Worm (Caenorhabditis elegans) whole organism, L4 larva: Measurements from ENCODE around the gene teg-1.

Source experiments
- F10B5.3 ChIP-seq: sonication (generic microtip); optimal IDR thresholded peaks from 2 replicates; lab custom pipeline; 2016; ENCODE audit warnings: mild to moderate bottlenecking, missing genetic modification characterization, missing compliant biosample characterization
- F26F4.8 ChIP-seq: fragments of 200-800 bp; sonication (Bioruptor generic); conservative IDR thresholded peaks from 2 replicates; pipeline ENCODE4 v1.3.6; 2022; ENCODE audit warnings: missing genetic modification characterization, missing compliant biosample characterization
- R02D3.7 ChIP-seq: fragments of 150-350 bp; sonication (generic microtip); optimal IDR thresholded peaks from 3 replicates; lab custom pipeline; 2014; ENCODE audit warnings: missing biosample characterization, missing genetic modification characterization
- T26A8.4 ChIP-seq: fragments of 200-800 bp; sonication (Bioruptor generic); IDR thresholded peaks from 2 replicates; pipeline ENCODE4 v1.3.6; 2022; ENCODE audit warnings: missing genetic modification characterization, missing compliant biosample characterization
- Y105C5A.15 ChIP-seq: fragments of 200-800 bp; sonication (Bioruptor generic); IDR thresholded peaks from 2 replicates; pipeline ENCODE4 v1.3.6; 2022; ENCODE audit warnings: missing genetic modification characterization, missing compliant biosample characterization
- Y75B8A.6 ChIP-seq: fragments of 200-800 bp; sonication (Bioruptor generic); IDR thresholded peaks from 2 replicates; pipeline ENCODE4 v1.3.6; 2022; ENCODE audit warnings: missing genetic modification reagents, missing genetic modification characterization, missing compliant biosample characterization
- aha-1 ChIP-seq: fragments of 150-350 bp; peaks from one replicate; lab custom pipeline; 2014; ENCODE audit warnings: missing biosample characterization, missing genetic modification characterization
- aly-2 ChIP-seq: sonication (generic microtip); optimal IDR thresholded peaks from 2 replicates; lab custom pipeline; 2018; ENCODE audit warnings: missing biosample characterization, missing genetic modification characterization
- attf-4 ChIP-seq: sonication (generic microtip); optimal IDR thresholded peaks from 3 replicates; lab custom pipeline; 2017; ENCODE audit warnings: missing biosample characterization, missing genetic modification characterization
- ceh-28 ChIP-seq: fragments of 150-350 bp; optimal IDR thresholded peaks from 2 replicates; lab custom pipeline; 2014; ENCODE audit warnings: missing biosample characterization, missing genetic modification reagents, missing genetic modification characterization
- ceh-44 ChIP-seq: fragments of 200-800 bp; sonication (Bioruptor generic); IDR thresholded peaks from 2 replicates; pipeline ENCODE4 v1.3.6; 2022; ENCODE audit warnings: missing genetic modification reagents, missing genetic modification characterization, missing compliant biosample characterization
- ceh-62 ChIP-seq: sonication (generic microtip); optimal IDR thresholded peaks from 2 replicates; lab custom pipeline; 2017; ENCODE audit warnings: missing biosample characterization, missing genetic modification characterization
- ceh-82 ChIP-seq: sonication (generic microtip); optimal IDR thresholded peaks from 2 replicates; lab custom pipeline; 2017; ENCODE audit warnings: missing biosample characterization, missing genetic modification characterization
- daf-12 ChIP-seq: fragments of 150-350 bp; optimal IDR thresholded peaks from 2 replicates; lab custom pipeline; 2014; ENCODE audit warnings: missing biosample characterization, missing genetic modification reagents, missing genetic modification characterization
- daf-19 ChIP-seq: fragments of 200-800 bp; sonication (Bioruptor generic); conservative IDR thresholded peaks from 2 replicates; pipeline ENCODE4 v1.3.6; 2022; ENCODE audit warnings: missing genetic modification characterization, missing compliant biosample characterization
- daf-8 ChIP-seq: fragments of 200-800 bp; sonication (Bioruptor generic); IDR thresholded peaks from 2 replicates; pipeline ENCODE4 v1.3.6; 2022; ENCODE audit warnings: missing genetic modification characterization, missing compliant biosample characterization
- dmd-6 ChIP-seq: fragments of 200-800 bp; sonication (Bioruptor generic); IDR thresholded peaks from 2 replicates; pipeline ENCODE4 v1.3.6; 2022; ENCODE audit warnings: missing genetic modification reagents, missing genetic modification characterization, missing compliant biosample characterization
- dmd-8 ChIP-seq: fragments of 200-800 bp; sonication (Bioruptor generic); IDR thresholded peaks from 2 replicates; pipeline ENCODE4 v1.3.6; 2022; ENCODE audit warnings: missing genetic modification characterization, missing compliant biosample characterization
- dmd-9 ChIP-seq: fragments of 200-800 bp; sonication (Bioruptor generic); IDR thresholded peaks from 2 replicates; pipeline ENCODE4 v1.3.6; 2022; ENCODE audit warnings: missing genetic modification reagents, missing genetic modification characterization, missing compliant biosample characterization
- dve-1 ChIP-seq: sonication (generic microtip); optimal IDR thresholded peaks from 2 replicates; lab custom pipeline; 2017; ENCODE audit warnings: antibody characterized with exemption, mild to moderate bottlenecking, missing genetic modification characterization, missing compliant biosample characterization; ENCODE audit not compliant: insufficient read depth
- egl-43 ChIP-seq: fragments of 200-800 bp; sonication (Bioruptor generic); IDR thresholded peaks from 2 replicates; pipeline ENCODE4 v1.3.6; 2022; ENCODE audit warnings: missing genetic modification reagents, missing genetic modification characterization, missing compliant biosample characterization
- fos-1 ChIP-seq: fragments of 150-350 bp; optimal IDR thresholded peaks from 2 replicates; lab custom pipeline; 2014; ENCODE audit warnings: missing biosample characterization, missing genetic modification characterization
- gei-8 ChIP-seq: fragments of 200-800 bp; sonication (Bioruptor generic); optimal IDR thresholded peaks from 2 replicates; lab custom pipeline; 2018; ENCODE audit warnings: mild to moderate bottlenecking, missing genetic modification characterization, missing compliant biosample characterization
- hif-1 ChIP-seq, 2 experiments: sonication (generic microtip); optimal IDR thresholded peaks; 2 replicates each; lab custom pipeline; 2016 to 2017; ENCODE audit warnings: missing compliant biosample characterization in 2 of 2, missing genetic modification characterization in 2 of 2, missing genetic modification reagents in 2 of 2, missing genotype in 2 of 2, mild to moderate bottlenecking in 1 of 2
- lim-7 ChIP-seq: fragments of 200-800 bp; sonication (Bioruptor generic); IDR thresholded peaks from 2 replicates; pipeline ENCODE4 v1.3.6; 2022; ENCODE audit warnings: missing genetic modification characterization, missing compliant biosample characterization
- lin-1 ChIP-seq: fragments of 200-800 bp; sonication (Bioruptor generic); IDR thresholded peaks from 2 replicates; pipeline ENCODE4 v1.3.6; 2022; ENCODE audit warnings: missing genetic modification reagents, missing genetic modification characterization, missing compliant biosample characterization
- lin-13 ChIP-seq: fragments of 150-350 bp; optimal IDR thresholded peaks from 2 replicates; lab custom pipeline; 2014; ENCODE audit warnings: missing biosample characterization, missing genetic modification reagents, missing genetic modification characterization
- lin-29 ChIP-seq: fragments of 200-800 bp; sonication (Bioruptor generic); IDR thresholded peaks from 2 replicates; pipeline ENCODE4 v1.3.6; 2022; ENCODE audit warnings: missing genetic modification reagents, missing genetic modification characterization, missing compliant biosample characterization
- lin-38 ChIP-seq: fragments of 200-800 bp; sonication (Bioruptor generic); IDR thresholded peaks from 2 replicates; pipeline ENCODE4 v1.3.6; 2022; ENCODE audit warnings: missing genetic modification reagents, missing genetic modification characterization, missing compliant biosample characterization
- lin-39 ChIP-seq: fragments of 150-350 bp; optimal IDR thresholded peaks from 2 replicates; lab custom pipeline; 2014; ENCODE audit warnings: missing biosample characterization, missing genetic modification reagents, missing genetic modification characterization
- lsy-2 ChIP-seq, 2 experiments: fragments of 150-350 bp in 1 of 2; sonication (generic microtip) in 1 of 2; optimal IDR thresholded peaks; 2 replicates each; lab custom pipeline; 2014 to 2017; ENCODE audit warnings: missing biosample characterization in 2 of 2, missing genetic modification characterization in 2 of 2
- madf-5 ChIP-seq, 2 experiments: fragments of 200-800 bp; sonication (Bioruptor generic); IDR thresholded peaks; 2 replicates each; pipeline ENCODE4 v1.3.6; 2022; ENCODE audit warnings: missing compliant biosample characterization in 2 of 2, missing genetic modification characterization in 2 of 2
- mep-1 ChIP-seq: fragments of 150-350 bp; sonication (generic microtip); optimal IDR thresholded peaks from 3 replicates; lab custom pipeline; 2014; ENCODE audit warnings: missing biosample characterization, missing genetic modification characterization
- mes-2 ChIP-seq: sonication (generic microtip); optimal IDR thresholded peaks from 2 replicates; lab custom pipeline; 2016; ENCODE audit warnings: missing genotype, mild to moderate bottlenecking, missing genetic modification characterization, missing compliant biosample characterization; ENCODE audit not compliant: poor library complexity, severe bottlenecking
- nhr-11 ChIP-seq: fragments of 150-350 bp; optimal IDR thresholded peaks from 2 replicates; lab custom pipeline; 2014; ENCODE audit warnings: missing biosample characterization, missing genetic modification characterization
- nhr-111 ChIP-seq: fragments of 200-800 bp; sonication (Bioruptor generic); optimal IDR thresholded peaks from 2 replicates; lab custom pipeline; 2018; ENCODE audit warnings: mild to moderate bottlenecking, missing genetic modification characterization, missing compliant biosample characterization
- nhr-237 ChIP-seq: sonication (generic microtip); optimal IDR thresholded peaks from 2 replicates; lab custom pipeline; 2017; ENCODE audit warnings: missing biosample characterization, missing genetic modification characterization
- pha-4 ChIP-seq, 2 experiments: fragments of 150-350 bp in 1 of 2; fragments of 200-800 bp in 1 of 2; sonication (Bioruptor generic) in 1 of 2; IDR thresholded peaks in 1 of 2; optimal IDR thresholded peaks in 1 of 2; 2 replicates each; pipeline versions ENCODE4 v1.3.6 to Lab custom; 2014 to 2022; ENCODE audit warnings: missing genetic modification characterization in 2 of 2, missing genetic modification reagents in 2 of 2, missing biosample characterization in 1 of 2, missing compliant biosample characterization in 1 of 2
- pqm-1 ChIP-seq: sonication (generic microtip); optimal IDR thresholded peaks from 2 replicates; lab custom pipeline; 2017; ENCODE audit warnings: missing biosample characterization, missing genetic modification characterization
- rbr-2 ChIP-seq: sonication (generic microtip); optimal IDR thresholded peaks from 2 replicates; lab custom pipeline; 2016; ENCODE audit warnings: missing genotype, missing genetic modification characterization, missing compliant biosample characterization
- set-16 ChIP-seq: fragments of 200-800 bp; sonication (Bioruptor generic); IDR thresholded peaks from 2 replicates; pipeline ENCODE4 v1.3.6; 2022; ENCODE audit warnings: missing genetic modification reagents, missing genetic modification characterization, missing compliant biosample characterization
- snpc-1.2 ChIP-seq: fragments of 200-800 bp; sonication (Bioruptor generic); IDR thresholded peaks from 2 replicates; pipeline ENCODE4 v1.3.6; 2022; ENCODE audit warnings: missing genetic modification reagents, missing genetic modification characterization, missing compliant biosample characterization
- tag-97 ChIP-seq: fragments of 200-800 bp; sonication (Bioruptor generic); IDR thresholded peaks from 2 replicates; pipeline ENCODE4 v1.3.6; 2022; ENCODE audit warnings: missing genetic modification characterization, missing compliant biosample characterization
- unc-130 ChIP-seq: sonication (generic microtip); optimal IDR thresholded peaks from 2 replicates; lab custom pipeline; 2016; ENCODE audit warnings: missing genetic modification reagents, missing genetic modification characterization, missing compliant biosample characterization
- unc-39 ChIP-seq: sonication (generic microtip); optimal IDR thresholded peaks from 2 replicates; lab custom pipeline; 2017; ENCODE audit warnings: missing biosample characterization, missing genetic modification characterization
- zag-1 ChIP-seq: fragments of 150-350 bp; optimal IDR thresholded peaks from 2 replicates; lab custom pipeline; 2014; ENCODE audit warnings: missing biosample characterization, missing genetic modification characterization
- zfp-2 ChIP-seq: sonication (generic microtip); optimal IDR thresholded peaks from 2 replicates; lab custom pipeline; 2016; ENCODE audit warnings: mild to moderate bottlenecking, missing genetic modification characterization, missing compliant biosample characterization
- zfp-3 ChIP-seq: fragments of 200-800 bp; sonication (Bioruptor generic); conservative IDR thresholded peaks from 2 replicates; pipeline ENCODE4 v1.3.6; 2022; ENCODE audit warnings: missing genetic modification reagents, missing genetic modification characterization, missing compliant biosample characterization
- zip-11 ChIP-seq: fragments of 200-800 bp; sonication (Bioruptor generic); IDR thresholded peaks from 2 replicates; pipeline ENCODE4 v1.3.6; 2022; ENCODE audit warnings: missing genetic modification characterization, missing compliant biosample characterization

teg-1 gene

ce11 chrIII:11353499-11353898 lies 35.5 kb upstream of the teg-1 start (continued):
- TF ChIP-seq set-16 (GFP tag; lab: Robert Waterston, UW), result no peak
- TF ChIP-seq ceh-82 (tag; lab: Kevin White, UChicago), result no peak
- TF ChIP-seq Y75B8A.6 (GFP tag; lab: Robert Waterston, UW), result peak; percentile 59; the same call in 1 of the 2 replicates

DNA sequence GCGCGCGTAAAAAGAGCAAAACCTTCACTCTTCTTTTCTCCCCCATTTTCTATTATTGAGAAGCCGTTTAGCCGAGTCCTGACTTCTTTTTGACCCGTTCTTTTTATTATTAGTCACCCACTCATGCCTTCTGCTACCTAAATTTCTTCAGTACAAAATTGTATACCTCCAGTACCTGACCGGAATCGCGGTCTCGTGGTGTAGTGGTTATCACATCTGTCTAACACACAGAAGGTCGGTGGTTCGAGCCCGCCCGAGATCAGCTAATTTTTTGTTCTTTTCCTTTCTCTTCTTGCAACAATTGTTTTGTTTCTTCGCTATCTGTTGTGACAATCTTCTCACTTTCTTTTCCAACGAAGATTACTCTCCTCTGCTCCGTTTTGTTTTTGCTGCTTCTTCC lies 34.8 kb upstream of the teg-1 start:
- peak; percentile 21 for TF ChIP-seq gei-8
- TF ChIP-seq dve-1 (tag; lab: Kevin White, UChicago), result peak; percentile 11
- TF ChIP-seq hif-1 (tag; optimal IDR thresholded peaks at IDR 0.05; lab: Kevin White, UChicago), result no peak
- TF ChIP-seq lin-1 (GFP tag; lab: Robert Waterston, UW), result no peak
- peak; percentile 19; the same call in 1 of the 2 replicates for TF ChIP-seq dmd-6 (GFP tag; lab: Robert Waterston, UW)
- TF ChIP-seq aly-2 (tag; lab: Kevin White, UChicago), result no peak
- TF ChIP-seq aha-1 (tag; lab: Kevin White, UChicago), result peak; percentile 85
- no peak for TF ChIP-seq Y105C5A.15
- peak; percentile 57; the same call in 1 of the 2 replicates for TF ChIP-seq Y75B8A.6 (GFP tag; lab: Robert Waterston, UW)
- no peak for TF ChIP-seq unc-130 (GFP tag; lab: Kevin White, UChicago)
- TF ChIP-seq R02D3.7 (tag; lab: Kevin White, UChicago), result no peak
- TF ChIP-seq madf-5 (GFP tag; IDR thresholded peaks at IDR 0.05; lab: Robert Waterston, UW), result peak in 1 of 2 experiments; percentile 57; a peak in 1 of 4 replicates
- peak; percentile 59 for TF ChIP-seq lin-38 (GFP tag; lab: Robert Waterston, UW)
- no peak for TF ChIP-seq daf-12 (tag; lab: Kevin White, UChicago)
- TF ChIP-seq mes-2, result peak; percentile 76
- no peak for TF ChIP-seq ceh-28 (tag; lab: Kevin White, UChicago)
- no peak for TF ChIP-seq daf-19 (GFP tag; lab: Robert Waterston, UW)
- TF ChIP-seq fos-1 (tag; lab: Kevin White, UChicago), result no peak
- TF ChIP-seq attf-4 (tag; lab: Kevin White, UChicago), result no peak
- TF ChIP-seq tag-97, result no peak
- TF ChIP-seq mep-1, result peak; percentile 29
- TF ChIP-seq lin-39, result no peak
- TF ChIP-seq ceh-44 (GFP tag; lab: Robert Waterston, UW), result no peak
- no peak for TF ChIP-seq daf-8 (GFP tag; lab: Robert Waterston, UW)
- TF ChIP-seq F26F4.8 (GFP tag; lab: Robert Waterston, UW), result no peak
- peak; percentile 43 for TF ChIP-seq lin-13 (GFP tag; lab: Kevin White, UChicago)
- no peak for TF ChIP-seq pqm-1
- TF ChIP-seq egl-43 (GFP tag; lab: Robert Waterston, UW), result peak; percentile 75
- TF ChIP-seq zfp-3 (GFP tag; lab: Robert Waterston, UW), result no peak; the same call in 1 of the 2 replicates
- peak; percentile 70; the same call in 1 of the 2 replicates for TF ChIP-seq zip-11
- peak; percentile 53 for TF ChIP-seq nhr-111 (GFP tag; lab: Kevin White, UChicago)
- TF ChIP-seq zag-1 (tag; lab: Kevin White, UChicago), result no peak
- no peak for TF ChIP-seq zfp-2 (tag; lab: Kevin White, UChicago)
- no peak for TF ChIP-seq lin-29 (GFP tag; lab: Robert Waterston, UW)
- peak; percentile 83 for TF ChIP-seq lim-7 (GFP tag; lab: Robert Waterston, UW)
- peak in 1 of 2 experiments; percentile 24 for TF ChIP-seq lsy-2 (tag; optimal IDR thresholded peaks at IDR 0.05; lab: Kevin White, UChicago)
- TF ChIP-seq unc-39 (tag; lab: Kevin White, UChicago), result no peak
- TF ChIP-seq pha-4 (GFP tag; IDR thresholded peaks at IDR 0.05; lab: Robert Waterston, UW), result peak; percentile 68; the same call in 1 of the 2 replicates
- no peak for TF ChIP-seq pha-4 (tag; optimal IDR thresholded peaks at IDR 0.05; lab: Kevin White, UChicago)
- TF ChIP-seq F10B5.3, result no peak
- peak; percentile 22 for TF ChIP-seq nhr-11 (tag; lab: Kevin White, UChicago)
- no peak for TF ChIP-seq T26A8.4
- no peak for TF ChIP-seq snpc-1.2 (GFP tag; lab: Robert Waterston, UW)
- TF ChIP-seq dmd-9 (GFP tag; lab: Robert Waterston, UW), result 0 out of 2 replicates have a peak, but pooled peaks have one; percentile 34
- TF ChIP-seq rbr-2 (tag; lab: Kevin White, UChicago), result peak; percentile 14
- TF ChIP-seq ceh-62 (tag; lab: Kevin White, UChicago), result no peak
- TF ChIP-seq dmd-8 (GFP tag; lab: Robert Waterston, UW), result peak; percentile 79; the same call in 1 of the 2 replicates
- TF ChIP-seq nhr-237, result no peak
